Worm (Caenorhabditis elegans): Measurements from ENCODE around the gene tmd-2.

DNA sequence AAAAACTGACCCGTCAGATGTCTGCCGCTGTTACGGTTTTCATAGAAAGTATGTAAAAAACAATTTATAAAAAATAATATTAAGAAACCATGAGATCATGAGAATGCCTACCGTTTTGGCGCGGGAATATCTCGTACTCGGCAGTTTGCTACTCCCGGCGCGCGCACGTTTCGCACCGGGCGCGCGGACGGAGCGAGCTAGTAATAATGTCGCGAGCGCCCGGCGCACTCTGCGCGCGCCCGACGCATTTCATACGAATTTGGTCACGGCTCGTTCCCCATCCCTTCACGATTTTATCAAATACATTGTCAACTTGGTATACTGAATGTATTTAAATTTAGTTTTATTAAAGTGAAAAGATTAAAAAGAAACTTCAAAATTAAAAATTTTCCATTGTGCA is 8.6 kb upstream of the tmd-2 start:
- TF ChIP-seq attf-6 (GFP tag; IDR thresholded peaks at IDR 0.05) (no peak), efl-1 (GFP tag; optimal IDR thresholded peaks at IDR 0.05) (no peak), pha-4 (tag; optimal IDR thresholded peaks at IDR 0.05) (no peak), F37B4.10 (GFP tag; IDR thresholded peaks at IDR 0.05) (no peak), ama-1 (optimal IDR thresholded peaks at IDR 0.05) (no peak), ama-1 (GFP tag; optimal IDR thresholded peaks at IDR 0.05) (no peak), rcor-1 (GFP tag; IDR thresholded peaks at IDR 0.05) (no peak), F57C9.4 (tag; optimal IDR thresholded peaks at IDR 0.05) (no peak), unc-62 (GFP tag; optimal IDR thresholded peaks at IDR 0.05) (no peak), T07F8.4 (tag; optimal IDR thresholded peaks at IDR 0.05) (no peak)

Data from whole organism, young adult.